Worm (Caenorhabditis elegans) whole organism, early embryonic: ENCODE measurements around the gene fubl-3.

Source experiments
- F13C5.2 ChIP-seq: sonication (generic microtip); optimal IDR thresholded peaks from 2 replicates; lab custom pipeline; 2017; ENCODE audit warnings: mild to moderate bottlenecking, missing genetic modification characterization, inconsistent platforms, missing compliant biosample characterization
- aly-1 ChIP-seq: sonication (generic microtip); optimal IDR thresholded peaks from 2 replicates; lab custom pipeline; 2016; ENCODE audit warnings: missing genetic modification characterization, missing compliant biosample characterization
- ama-1 ChIP-seq: fragments of 150-350 bp; optimal IDR thresholded peaks from 2 replicates; lab custom pipeline; 2014
- ceh-13 ChIP-seq: fragments of 200-800 bp; sonication (Bioruptor generic); optimal IDR thresholded peaks from 2 replicates; lab custom pipeline; 2018; ENCODE audit warnings: mild to moderate bottlenecking, missing genetic modification characterization, missing compliant biosample characterization
- ceh-36 ChIP-seq: sonication (generic microtip); optimal IDR thresholded peaks from 2 replicates; lab custom pipeline; 2016; ENCODE audit warnings: missing genetic modification characterization, inconsistent platforms, missing compliant biosample characterization
- ets-7 ChIP-seq: sonication (generic microtip); optimal IDR thresholded peaks from 2 replicates; lab custom pipeline; 2016; ENCODE audit warnings: missing genotype, missing genetic modification characterization, missing compliant biosample characterization
- flt-1 ChIP-seq: fragments of 200-800 bp; sonication (Bioruptor generic); IDR thresholded peaks from 2 replicates; pipeline ENCODE4 v1.3.6; 2022; ENCODE audit warnings: missing genetic modification characterization, missing compliant biosample characterization
- hmbx-1 ChIP-seq: sonication (generic microtip); optimal IDR thresholded peaks from 2 replicates; lab custom pipeline; 2016; ENCODE audit warnings: mild to moderate bottlenecking, missing genetic modification characterization, missing compliant biosample characterization
- hnd-1 ChIP-seq: sonication (generic microtip); optimal IDR thresholded peaks from 2 replicates; lab custom pipeline; 2016; ENCODE audit warnings: missing genetic modification characterization, missing compliant biosample characterization
- pes-1 ChIP-seq: fragments of 200-800 bp; sonication (Bioruptor generic); IDR thresholded peaks from 2 replicates; pipeline ENCODE4 v1.3.6; 2022; ENCODE audit warnings: missing genetic modification reagents, missing genetic modification characterization, missing compliant biosample characterization
- sea-1 ChIP-seq: fragments of 200-800 bp; sonication (Bioruptor generic); conservative IDR thresholded peaks from 2 replicates; pipeline ENCODE4 v1.3.6; 2022; ENCODE audit warnings: missing genetic modification characterization, missing compliant biosample characterization
- tbx-11 ChIP-seq: fragments of 200-800 bp; sonication (Bioruptor generic); IDR thresholded peaks from 2 replicates; pipeline ENCODE4 v1.3.6; 2022; ENCODE audit warnings: missing genetic modification characterization, missing compliant biosample characterization
- tbx-37 ChIP-seq: fragments of 200-800 bp; sonication (Bioruptor generic); conservative IDR thresholded peaks from 2 replicates; pipeline ENCODE4 v1.3.6; 2022; ENCODE audit warnings: missing genetic modification reagents, missing genetic modification characterization, missing compliant biosample characterization
- tra-4 ChIP-seq: sonication (generic microtip); optimal IDR thresholded peaks from 2 replicates; lab custom pipeline; 2017; ENCODE audit warnings: missing genetic modification characterization, missing compliant biosample characterization

DNA sequence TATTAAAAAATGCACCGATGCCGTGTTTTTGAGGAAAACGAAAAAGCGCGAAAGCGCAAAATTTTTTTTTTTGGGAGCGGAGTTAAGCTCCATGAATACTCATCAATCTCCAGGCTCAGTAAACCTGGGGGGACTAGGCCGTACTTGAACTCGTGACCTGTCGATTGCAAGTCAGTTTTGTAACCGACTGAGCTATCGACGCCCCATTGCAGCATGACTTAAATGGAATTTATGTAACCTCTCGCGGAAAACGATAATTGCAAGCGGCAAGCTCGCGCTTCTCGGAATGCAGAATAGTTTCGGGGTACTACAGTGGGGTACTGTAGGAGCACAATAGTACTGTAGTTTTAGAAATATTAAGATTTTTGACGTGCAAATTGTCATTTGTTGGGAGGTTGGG is 33.8 kb upstream of the fubl-3 start:
- TF ChIP-seq F13C5.2 (tag; lab: Kevin White, UChicago) (no peak), ama-1 (lab: Kevin White, UChicago) (no peak), tbx-37 (GFP tag; lab: Robert Waterston, UW) (no peak), flt-1 (GFP tag; lab: Robert Waterston, UW) (no peak), tra-4 (tag; lab: Kevin White, UChicago) (no peak), sea-1 (GFP tag; lab: Robert Waterston, UW) (no peak), hmbx-1 (tag; lab: Kevin White, UChicago) (no peak), ceh-36 (tag; lab: Kevin White, UChicago) (no peak), ceh-13 (GFP tag; lab: Kevin White, UChicago) (no peak), aly-1 (no peak), tbx-11 (GFP tag; lab: Robert Waterston, UW) (no peak), pes-1 (GFP tag; lab: Robert Waterston, UW) (no peak), ets-7 (tag; lab: Kevin White, UChicago) (no peak), hnd-1 (no peak)
